Worm (Caenorhabditis elegans): ENCODE results near the gene col-19.

col-19 gene

DNA sequence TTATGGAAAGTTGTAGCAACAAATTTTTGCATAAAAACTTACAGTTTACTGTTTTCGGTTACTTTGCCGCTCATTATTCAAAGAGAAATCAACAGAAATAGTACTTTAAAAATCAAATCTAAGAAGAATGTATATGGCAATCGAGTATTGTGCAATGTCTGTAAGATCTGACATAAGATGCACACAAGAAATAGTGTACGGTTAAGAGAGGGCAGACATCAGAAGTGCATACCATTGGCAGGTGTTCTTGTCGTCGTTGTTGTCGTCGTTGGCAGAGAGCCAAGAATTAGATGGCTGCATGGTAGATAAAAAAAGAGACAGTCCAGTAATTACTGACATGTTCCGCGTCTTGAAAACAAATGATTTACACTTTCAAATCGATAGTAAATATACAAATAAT, 26.8 kb upstream of the col-19 start, which contains the start of gene R04A9.7:
Gene R04A9.7, minus strand, starts transcription at position 184 of the 400 bp plus-strand sequence.
- no peak for TF ChIP-seq gei-8 (GFP tag; optimal IDR thresholded peaks at IDR 0.05)
- TF ChIP-seq ztf-7 (tag; optimal IDR thresholded peaks at IDR 0.05), result no peak
- TF ChIP-seq F44E2.7 (GFP tag; IDR thresholded peaks at IDR 0.05), result no peak
- TF ChIP-seq ctbp-1 (GFP tag; IDR thresholded peaks at IDR 0.05), result no peak
- no peak for TF ChIP-seq egl-27 (tag; optimal IDR thresholded peaks at IDR 0.05)
- TF ChIP-seq ama-1 (optimal IDR thresholded peaks at IDR 0.05), result no peak
- no peak for TF ChIP-seq rbr-2 (tag; optimal IDR thresholded peaks at IDR 0.05)
- no peak for TF ChIP-seq jun-1 (tag; optimal IDR thresholded peaks at IDR 0.05)
- TF ChIP-seq ces-1 (GFP tag; optimal IDR thresholded peaks at IDR 0.05), result no peak
- no peak for TF ChIP-seq Y75B8A.6 (GFP tag; IDR thresholded peaks at IDR 0.05)
- TF ChIP-seq aha-1 (tag), result no peak
- no peak for TF ChIP-seq ceh-44 (GFP tag; IDR thresholded peaks at IDR 0.05)
- no peak for TF ChIP-seq pqm-1 (tag; optimal IDR thresholded peaks at IDR 0.05)
- TF ChIP-seq mdl-1 (tag; optimal IDR thresholded peaks at IDR 0.05), result no peak
- no peak for TF ChIP-seq dmd-9 (GFP tag; IDR thresholded peaks at IDR 0.05)
- TF ChIP-seq daf-8 (GFP tag; IDR thresholded peaks at IDR 0.05), result no peak
- TF ChIP-seq zip-2 (tag; optimal IDR thresholded peaks at IDR 0.05), result no peak

DNA sequence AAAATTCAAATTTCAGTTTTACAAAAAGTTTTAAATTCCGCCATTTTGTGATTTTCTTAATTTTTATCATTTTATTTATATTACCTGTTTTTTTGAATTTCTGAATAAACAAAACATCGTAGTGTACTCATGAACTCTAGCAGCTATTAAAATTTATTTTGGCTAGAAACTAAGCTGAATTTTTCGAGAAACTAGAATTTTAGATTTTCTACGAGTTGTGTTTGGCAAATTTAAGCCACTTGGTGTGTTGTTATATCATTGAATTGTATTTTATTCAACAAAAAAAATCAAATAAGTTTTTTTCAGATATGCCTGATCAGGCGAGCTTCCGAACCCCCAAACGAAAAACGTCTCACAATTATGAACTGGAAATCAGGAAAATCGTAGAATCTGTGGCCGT, 24.2 kb upstream of the col-19 start, which contains the start of gene R04A9.6:
Gene R04A9.6, plus strand, starts transcription at position 301 of the 400 bp plus-strand sequence.
- TF ChIP-seq nhr-25 (tag; optimal IDR thresholded peaks at IDR 0.05; ENCODE audit: borderline replicate concordance, insufficient read depth) (no peak), Y48G9A.11 (GFP tag; IDR thresholded peaks at IDR 0.05) (no peak), aha-1 (tag) (peak; percentile 73)

DNA sequence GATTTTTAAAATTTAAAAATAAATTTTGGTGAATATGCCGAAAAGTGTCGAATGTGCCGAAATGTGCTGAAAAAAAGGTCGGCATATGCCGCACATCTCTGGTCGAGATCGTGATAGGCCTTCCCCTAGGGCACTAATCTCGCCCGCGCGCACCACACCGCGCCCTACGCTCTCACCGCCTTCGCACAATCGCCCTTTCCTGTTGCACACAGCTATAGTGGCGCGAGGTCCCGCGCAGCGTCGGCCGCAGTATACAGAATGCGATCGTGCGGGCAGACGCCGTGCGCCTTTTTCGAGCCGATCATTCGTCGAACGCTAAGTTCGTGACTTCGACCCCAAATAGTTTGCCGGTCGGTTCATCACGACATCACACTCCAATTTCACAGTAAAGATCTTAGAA, 22.0 kb upstream of the col-19 start:
- TF ChIP-seq snpc-1.2 (GFP tag; IDR thresholded peaks at IDR 0.05), result no peak
- no peak for TF ChIP-seq spr-3 (GFP tag; optimal IDR thresholded peaks at IDR 0.05)
- no peak for TF ChIP-seq lin-38 (GFP tag; IDR thresholded peaks at IDR 0.05)
- TF ChIP-seq mdt-29 (GFP tag; IDR thresholded peaks at IDR 0.05), result no peak
- no peak for TF ChIP-seq dve-1 (tag; optimal IDR thresholded peaks at IDR 0.05; ENCODE audit: insufficient read depth)
- TF ChIP-seq aha-1 (tag), result peak; percentile 61
- no peak for TF ChIP-seq Y105C5A.15 (GFP tag; IDR thresholded peaks at IDR 0.05)
- TF ChIP-seq set-16 (GFP tag; IDR thresholded peaks at IDR 0.05), result peak; percentile 82
- TF ChIP-seq dpl-1 (GFP tag; optimal IDR thresholded peaks at IDR 0.05), result no peak
- TF ChIP-seq mdl-1 (tag; optimal IDR thresholded peaks at IDR 0.05), result no peak

DNA sequence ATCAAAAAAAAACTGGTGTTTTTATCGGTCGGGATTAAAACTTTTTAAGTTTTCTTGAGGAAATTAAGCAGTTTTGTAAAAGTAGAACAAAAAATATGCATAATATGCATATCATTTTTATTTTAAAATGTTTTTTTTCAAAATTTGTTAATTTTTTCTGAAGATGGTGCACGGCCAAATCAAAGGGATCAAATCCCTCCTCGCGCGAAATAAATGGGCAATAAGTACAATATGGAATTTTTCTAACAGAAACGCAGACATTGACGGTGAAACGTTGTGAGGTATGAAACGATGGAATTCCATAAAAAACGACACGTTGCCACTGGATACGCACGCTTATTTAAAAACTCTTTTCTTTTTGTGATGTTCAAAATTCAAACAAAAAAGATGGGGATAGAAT, 18.6 kb upstream of the col-19 start:
- TF ChIP-seq dpl-1 (GFP tag; optimal IDR thresholded peaks at IDR 0.05), result no peak
- TF ChIP-seq dmd-6 (GFP tag; IDR thresholded peaks at IDR 0.05), result no peak
- no peak for TF ChIP-seq daf-16 (GFP tag; optimal IDR thresholded peaks at IDR 0.05)
- TF ChIP-seq daf-16 (tag; optimal IDR thresholded peaks at IDR 0.05), result no peak
- peak; percentile 67 for TF ChIP-seq duxl-1 (tag; optimal IDR thresholded peaks at IDR 0.05; ENCODE audit: poor library complexity)
- no peak for TF ChIP-seq ZK337.2 (GFP tag; IDR thresholded peaks at IDR 0.05)
- TF ChIP-seq mep-1 (tag; optimal IDR thresholded peaks at IDR 0.05), result no peak
- TF ChIP-seq hmg-1.1 (GFP tag; IDR thresholded peaks at IDR 0.05), result peak; percentile 34; the same call in 1 of the 2 replicates
- no peak for TF ChIP-seq R02D3.7 (tag; optimal IDR thresholded peaks at IDR 0.05)
- peak; percentile 12 for TF ChIP-seq dve-1 (tag; optimal IDR thresholded peaks at IDR 0.05; ENCODE audit: insufficient read depth)
- TF ChIP-seq php-3 (GFP tag; IDR thresholded peaks at IDR 0.05), result no peak

All from whole organism, L4 larva.